Fruit fly (Drosophila melanogaster): ENCODE data around the gene CG7781.
A peak's percentile ranks its signal among the peaks of the same experiment; 100 is the strongest.

- TF ChIP-seq EcR (GFP tag; optimal IDR thresholded peaks at IDR 0.05) (peak in 1 of 2 experiments; percentile 25), Dll (optimal IDR thresholded peaks at IDR 0.05) (no peak), CG8478 (optimal IDR thresholded peaks at IDR 0.05) (no peak), pan (optimal IDR thresholded peaks at IDR 0.05) (no peak), usp (GFP tag; optimal IDR thresholded peaks at IDR 0.05) (no peak)
These were observed 24.7 kb downstream of the CG7781 start, which contains the start of gene Btk for dm6 chr2L:8300220-8301167.

All from whole organism.